Fruit fly (Drosophila melanogaster) whole organism, embryonic: ENCODE data around the gene CG16749.

Experiments
- ATbp ChIP-seq: fragments of 200-800 bp; sonication (Bioruptor generic); optimal IDR thresholded peaks from 2 replicates; lab custom pipeline; 2017; ENCODE audit warnings: missing biosample characterization, mild to moderate bottlenecking, missing genetic modification characterization, missing genetic modification reagents
- B-H1 ChIP-seq: fragments of 200-800 bp; sonication (Bioruptor generic); IDR thresholded peaks from 3 replicates; pipeline ENCODE4 v1.3.6; 2022; ENCODE audit warnings: missing biosample characterization, missing genetic modification characterization
- Bteb2 ChIP-seq: fragments of 200-800 bp; sonication (Bioruptor generic); optimal IDR thresholded peaks from 2 replicates; lab custom pipeline; 2016; ENCODE audit warnings: missing biosample characterization, missing genetic modification characterization
- CG10654 ChIP-seq: fragments of 200-800 bp; sonication (Bioruptor generic); optimal IDR thresholded peaks from 2 replicates; lab custom pipeline; 2016; ENCODE audit warnings: missing biosample characterization, missing genetic modification characterization
- CG11723 ChIP-seq: fragments of 200-800 bp; sonication (Bioruptor generic); optimal IDR thresholded peaks from 2 replicates; lab custom pipeline; 2017; ENCODE audit warnings: missing biosample characterization, mild to moderate bottlenecking, missing genetic modification characterization
- CG17328 ChIP-seq: fragments of 200-800 bp; sonication (Bioruptor generic); IDR thresholded peaks from 2 replicates; pipeline ENCODE4 v1.3.6; 2022; ENCODE audit warnings: missing biosample characterization, missing genetic modification characterization
- CG2199 ChIP-seq: fragments of 200-800 bp; sonication (Bioruptor generic); IDR thresholded peaks from 3 replicates; pipeline ENCODE4 v1.3.6; 2022; ENCODE audit warnings: missing biosample characterization, missing genetic modification characterization
- CG30403 ChIP-seq: fragments of 200-800 bp; sonication (Bioruptor generic); optimal IDR thresholded peaks from 3 replicates; lab custom pipeline; 2016; ENCODE audit warnings: missing biosample characterization, missing genetic modification characterization
- CG31441 ChIP-seq: fragments of 200-800 bp; sonication (Bioruptor generic); IDR thresholded peaks from 2 replicates; pipeline ENCODE4 v1.3.6; 2022; ENCODE audit warnings: missing biosample characterization, missing genetic modification characterization
- CG4854 ChIP-seq: fragments of 200-800 bp; sonication (Bioruptor generic); optimal IDR thresholded peaks from 2 replicates; lab custom pipeline; 2016; ENCODE audit warnings: missing biosample characterization, missing genetic modification characterization, inconsistent platforms
- CG5953 ChIP-seq: fragments of 200-800 bp; sonication (Bioruptor generic); IDR thresholded peaks from 2 replicates; pipeline ENCODE4 v1.3.6; 2022; ENCODE audit warnings: missing biosample characterization, missing genetic modification characterization
- CG6765 ChIP-seq: fragments of 200-800 bp; sonication (Bioruptor generic); optimal IDR thresholded peaks from 3 replicates; lab custom pipeline; 2017; ENCODE audit warnings: missing biosample characterization, mild to moderate bottlenecking, missing genetic modification characterization
- CG6791 ChIP-seq: fragments of 200-800 bp; sonication (Bioruptor generic); IDR thresholded peaks from 3 replicates; pipeline ENCODE4 v1.3.6; 2022; ENCODE audit warnings: missing biosample characterization, missing genetic modification characterization; ENCODE audit not compliant: partially characterized antibody
- CG6854 ChIP-seq: fragments of 200-800 bp; sonication (Bioruptor generic); optimal IDR thresholded peaks from 3 replicates; lab custom pipeline; 2017; ENCODE audit warnings: missing biosample characterization, mild to moderate bottlenecking, missing genetic modification characterization
- CG7556 ChIP-seq: fragments of 200-800 bp; sonication (Bioruptor generic); optimal IDR thresholded peaks from 2 replicates; lab custom pipeline; 2017; ENCODE audit warnings: missing biosample characterization, mild to moderate bottlenecking, missing genetic modification characterization
- CG7928 ChIP-seq: fragments of 200-800 bp; sonication (Bioruptor generic); optimal IDR thresholded peaks from 2 replicates; lab custom pipeline; 2017; ENCODE audit warnings: missing biosample characterization, mild to moderate bottlenecking, missing genetic modification characterization
- CG8089 ChIP-seq: fragments of 200-800 bp; sonication (Bioruptor generic); optimal IDR thresholded peaks from 3 replicates; lab custom pipeline; 2016; ENCODE audit warnings: missing biosample characterization, missing genetic modification characterization
- CG9797 ChIP-seq: fragments of 200-800 bp; sonication (Bioruptor generic); optimal IDR thresholded peaks from 3 replicates; lab custom pipeline; 2018; ENCODE audit warnings: missing biosample characterization, mild to moderate bottlenecking, missing genetic modification characterization
- D19B ChIP-seq: fragments of 200-800 bp; sonication (Bioruptor generic); optimal IDR thresholded peaks from 2 replicates; lab custom pipeline; 2017; ENCODE audit warnings: missing biosample characterization, mild to moderate bottlenecking, missing genetic modification characterization
- Dbx ChIP-seq: fragments of 200-800 bp; sonication (Bioruptor generic); IDR thresholded peaks from 3 replicates; pipeline ENCODE4 v1.3.6; 2022; ENCODE audit warnings: missing biosample characterization, missing genetic modification characterization
- Dfd ChIP-seq, 2 experiments: fragments of >200 bp; optimal IDR thresholded peaks; 2 replicates each; lab custom pipeline; 2017; ENCODE audit warnings: missing biosample characterization in 2 of 2, missing genetic modification characterization in 2 of 2
- Doc3 ChIP-seq: fragments of 200-800 bp; sonication (Bioruptor generic); IDR thresholded peaks from 3 replicates; pipeline ENCODE4 v1.3.6; 2022; ENCODE audit warnings: missing biosample characterization, missing genetic modification characterization; ENCODE audit not compliant: partially characterized antibody
- Fer1 ChIP-seq: fragments of 200-800 bp; sonication (Bioruptor generic); optimal IDR thresholded peaks from 2 replicates; lab custom pipeline; 2017; ENCODE audit warnings: missing biosample characterization, mild to moderate bottlenecking, missing genetic modification characterization
- GATAe ChIP-seq: fragments of 200-800 bp; sonication (Bioruptor generic); conservative IDR thresholded peaks from 2 replicates; pipeline ENCODE4 v1.3.6; 2022; ENCODE audit warnings: missing biosample characterization, missing genetic modification characterization
- Hey ChIP-seq: fragments of 200-800 bp; sonication (Bioruptor generic); optimal IDR thresholded peaks from 3 replicates; lab custom pipeline; 2018; ENCODE audit warnings: missing biosample characterization, mild to moderate bottlenecking, missing genetic modification characterization
- Hr3 ChIP-seq: fragments of 200-800 bp; sonication (Bioruptor generic); optimal IDR thresholded peaks from 3 replicates; lab custom pipeline; 2016; ENCODE audit warnings: missing biosample characterization, missing genetic modification characterization
- NFAT ChIP-seq: fragments of 200-800 bp; sonication (Bioruptor generic); IDR thresholded peaks from 2 replicates; pipeline ENCODE4 v1.3.6; 2022; ENCODE audit warnings: missing biosample characterization, missing genetic modification characterization
- Nf-YB ChIP-seq: fragments of 200-800 bp; sonication (Bioruptor generic); optimal IDR thresholded peaks from 3 replicates; lab custom pipeline; 2019; ENCODE audit warnings: missing biosample characterization, mild to moderate bottlenecking, missing genetic modification characterization, moderate library complexity
- Nf-YC ChIP-seq: fragments of 200-800 bp; optimal IDR thresholded peaks from 3 replicates; lab custom pipeline; 2019; ENCODE audit warnings: missing biosample characterization, mild to moderate bottlenecking, missing genetic modification characterization, moderate library complexity
- NfI ChIP-seq: fragments of 200-800 bp; sonication (Bioruptor generic); optimal IDR thresholded peaks from 3 replicates; lab custom pipeline; 2018; ENCODE audit warnings: missing biosample characterization, mild to moderate bottlenecking, missing genetic modification characterization, moderate library complexity
- Optix ChIP-seq: fragments of 200-800 bp; sonication (Bioruptor generic); IDR thresholded peaks from 3 replicates; pipeline ENCODE4 v1.3.6; 2022; ENCODE audit warnings: missing biosample characterization, missing genetic modification characterization
- amos ChIP-seq: fragments of 200-800 bp; sonication (Bioruptor generic); IDR thresholded peaks from 2 replicates; pipeline ENCODE4 v1.3.6; 2022; ENCODE audit warnings: missing biosample characterization, missing genetic modification characterization; ENCODE audit not compliant: partially characterized antibody
- ap ChIP-seq: fragments of 200-800 bp; sonication (Bioruptor generic); IDR thresholded peaks from 2 replicates; pipeline ENCODE4 v1.3.6; 2022; ENCODE audit warnings: missing biosample characterization, missing genetic modification characterization
- cwo ChIP-seq: fragments of 200-800 bp; sonication (Bioruptor generic); optimal IDR thresholded peaks from 3 replicates; lab custom pipeline; 2017; ENCODE audit warnings: missing biosample characterization, missing genetic modification characterization, mild to moderate bottlenecking, moderate library complexity, missing genetic modification reagents
- fd96Cb ChIP-seq: fragments of 200-800 bp; sonication (Bioruptor generic); optimal IDR thresholded peaks from 2 replicates; lab custom pipeline; 2018; ENCODE audit warnings: missing biosample characterization, mild to moderate bottlenecking, missing genetic modification characterization, moderate library complexity
- gsb ChIP-seq: fragments of 200-800 bp; sonication (Bioruptor generic); IDR thresholded peaks from 2 replicates; pipeline ENCODE4 v1.3.6; 2022; ENCODE audit warnings: missing biosample characterization, missing genetic modification characterization
- oc ChIP-seq: fragments of 200-800 bp; sonication (Bioruptor generic); optimal IDR thresholded peaks from 2 replicates; lab custom pipeline; 2018; ENCODE audit warnings: missing biosample characterization, mild to moderate bottlenecking, missing genetic modification characterization, moderate library complexity
- ranshi ChIP-seq: fragments of 200-800 bp; sonication (Bioruptor generic); IDR thresholded peaks from 2 replicates; pipeline ENCODE4 v1.3.6; 2022; ENCODE audit warnings: missing biosample characterization, missing genetic modification characterization
- sc ChIP-seq, 3 experiments: fragments of >200 bp in 2 of 3; fragments of 200-800 bp in 1 of 3; sonication (Bioruptor generic) in 1 of 3; optimal IDR thresholded peaks; 2 replicates in 2 of 3; 3 replicates in 1 of 3; lab custom pipeline; 2017; ENCODE audit warnings: mild to moderate bottlenecking in 1 of 3, missing biosample characterization in 1 of 3, missing genetic modification characterization in 1 of 3, missing genetic modification reagents in 1 of 3
- sim ChIP-seq: fragments of 200-800 bp; sonication (Bioruptor generic); IDR thresholded peaks from 2 replicates; pipeline ENCODE4 v1.3.6; 2022; ENCODE audit warnings: missing biosample characterization, missing genetic modification characterization
- sna ChIP-seq: fragments of 200-800 bp; sonication (Bioruptor generic); IDR thresholded peaks from 2 replicates; pipeline ENCODE4 v1.3.6; 2022; ENCODE audit warnings: missing biosample characterization, missing genetic modification characterization; ENCODE audit not compliant: partially characterized antibody
- so ChIP-seq: fragments of 200-800 bp; sonication (Bioruptor generic); IDR thresholded peaks from 3 replicates; pipeline ENCODE4 v1.3.6; 2022; ENCODE audit warnings: missing biosample characterization, missing genetic modification characterization
- sug ChIP-seq: fragments of 200-800 bp; optimal IDR thresholded peaks from 2 replicates; lab custom pipeline; 2019; ENCODE audit warnings: missing biosample characterization, mild to moderate bottlenecking, missing genetic modification characterization, moderate library complexity
- tin ChIP-seq: fragments of 200-800 bp; sonication (Bioruptor generic); optimal IDR thresholded peaks from 3 replicates; lab custom pipeline; 2016; ENCODE audit warnings: missing biosample characterization, missing genetic modification characterization
- tio ChIP-seq: fragments of 200-800 bp; sonication (Bioruptor generic); optimal IDR thresholded peaks from 2 replicates; lab custom pipeline; 2017; ENCODE audit warnings: missing biosample characterization, missing genetic modification characterization, inconsistent platforms
- tll ChIP-seq, 2 experiments: fragments of 200-800 bp in 1 of 2; fragments of >200 bp in 1 of 2; sonication (Bioruptor generic) in 1 of 2; optimal IDR thresholded peaks; 2 replicates each; lab custom pipeline; 2017 to 2019; ENCODE audit warnings: missing biosample characterization in 2 of 2, missing genetic modification characterization in 2 of 2, mild to moderate bottlenecking in 1 of 2, moderate library complexity in 1 of 2
- ttk ChIP-seq: fragments of 200-800 bp; sonication (Bioruptor generic); IDR thresholded peaks from 2 replicates; pipeline ENCODE4 v2.1.2; 2022; ENCODE audit warnings: missing biosample characterization, missing genetic modification characterization
- vnd ChIP-seq: fragments of 200-800 bp; sonication (Bioruptor generic); IDR thresholded peaks from 3 replicates; pipeline ENCODE4 v1.3.6; 2022; ENCODE audit warnings: missing biosample characterization, missing genetic modification characterization; ENCODE audit not compliant: partially characterized antibody
- vvl ChIP-seq: fragments of 200-800 bp; sonication (Bioruptor generic); IDR thresholded peaks from 2 replicates; pipeline ENCODE4 v1.3.6; 2022; ENCODE audit warnings: missing biosample characterization, missing genetic modification characterization
- wor ChIP-seq: fragments of 200-800 bp; sonication (Bioruptor generic); IDR thresholded peaks from 2 replicates; pipeline ENCODE4 v1.3.6; 2022; ENCODE audit warnings: missing biosample characterization, missing genetic modification characterization

Gene CG16749

dm6 chr3R:9370413-9370812, 38.7 kb upstream of the CG16749 start (continued):
- TF ChIP-seq sug (tag; lab: Kevin White, UChicago) (peak; percentile 49), ap (no peak), sc (optimal IDR thresholded peaks at IDR 0.05; lab: Kevin White, UChicago) (no peak), sc (GFP tag; optimal IDR thresholded peaks at IDR 0.05; lab: Kevin White, UChicago) (no peak), NFAT (peak; percentile 38; the same call in 1 of the 2 replicates), NfI (GFP tag; lab: Kevin White, UChicago) (peak; percentile 53), Nf-YC (peak; percentile 57), CG6765 (peak; percentile 25), Dbx (GFP tag; lab: Robert Waterston, UW) (peak; percentile 71; the same call in 2 of the 3 replicates), Doc3 (GFP tag; lab: Robert Waterston, UW) (no peak), CG11723 (GFP tag; lab: Kevin White, UChicago) (peak; percentile 5), CG2199 (GFP tag; lab: Robert Waterston, UW) (no peak), ATbp (GFP tag; lab: Kevin White, UChicago) (peak; percentile 2), CG30403 (peak; percentile 62), gsb (GFP tag; lab: Robert Waterston, UW) (no peak), vvl (GFP tag; lab: Robert Waterston, UW) (peak; percentile 54; the same call in 1 of the 2 replicates), Hr3 (GFP tag; lab: Kevin White, UChicago) (peak; percentile 44), tll (GFP tag; optimal IDR thresholded peaks at IDR 0.05; lab: Kevin White, UChicago) (no peak), CG6854 (GFP tag; lab: Kevin White, UChicago) (peak; percentile 22), so (peak; percentile 71), Dfd (GFP tag; optimal IDR thresholded peaks at IDR 0.05; lab: Kevin White, UChicago) (no peak), CG8089 (GFP tag; lab: Kevin White, UChicago) (no peak), cwo (GFP tag; lab: Kevin White, UChicago) (peak; percentile 52), ttk (GFP tag; lab: Robert Waterston, UW) (0 out of 2 replicates have a peak, but pooled peaks have one; percentile 17), CG9797 (GFP tag; lab: Kevin White, UChicago) (no peak), GATAe (GFP tag; lab: Robert Waterston, UW) (no peak), CG4854 (GFP tag; lab: Kevin White, UChicago) (peak; percentile 1), sim (GFP tag; lab: Robert Waterston, UW) (no peak), tin (GFP tag; lab: Kevin White, UChicago) (peak; percentile 3), oc (tag; lab: Kevin White, UChicago) (no peak), fd96Cb (tag; lab: Kevin White, UChicago) (peak; percentile 40), CG10654 (GFP tag; lab: Kevin White, UChicago) (peak; percentile 10), amos (GFP tag; lab: Robert Waterston, UW) (no peak), Optix (no peak), Fer1 (GFP tag; lab: Kevin White, UChicago) (peak; percentile 72), CG5953 (0 out of 2 replicates have a peak, but pooled peaks have one; percentile 8), CG31441 (GFP tag; lab: Robert Waterston, UW) (peak; percentile 37; the same call in 1 of the 2 replicates), Hey (tag; lab: Kevin White, UChicago) (no peak), tio (GFP tag; lab: Kevin White, UChicago) (peak; percentile 13), D19B (GFP tag; lab: Kevin White, UChicago) (peak; percentile 34), wor (GFP tag; lab: Robert Waterston, UW) (no peak), B-H1 (peak; percentile 38; the same call in 1 of the 3 replicates), Bteb2 (GFP tag; lab: Kevin White, UChicago) (peak; percentile 61), CG17328 (GFP tag; lab: Robert Waterston, UW) (peak; percentile 34; the same call in 1 of the 2 replicates), CG6791 (GFP tag; lab: Robert Waterston, UW) (no peak), ranshi (peak; percentile 51; the same call in 1 of the 2 replicates), CG7556 (peak; percentile 50), Nf-YB (peak; percentile 24), sna (GFP tag; lab: Robert Waterston, UW) (no peak), CG7928 (GFP tag; lab: Kevin White, UChicago) (no peak), vnd (GFP tag; lab: Robert Waterston, UW) (no peak)
